Worm (Caenorhabditis elegans) whole organism, L3 larva: ENCODE measurements around the gene lntl-1.
A peak's percentile ranks its signal among the peaks of the same experiment; 100 is the strongest.

Experiments
- R02D3.7 ChIP-seq: fragments of 150-350 bp; optimal IDR thresholded peaks from 2 replicates; lab custom pipeline; 2014; ENCODE audit warnings: missing biosample characterization, missing genetic modification characterization
- aly-2 ChIP-seq: fragments of 150-350 bp; optimal IDR thresholded peaks from 2 replicates; lab custom pipeline; 2014; ENCODE audit warnings: missing biosample characterization, missing genetic modification characterization
- ama-1 ChIP-seq: fragments of 150-350 bp; optimal IDR thresholded peaks from 2 replicates; lab custom pipeline; 2018
- ceh-28 ChIP-seq: fragments of 150-350 bp; optimal IDR thresholded peaks from 2 replicates; lab custom pipeline; 2014; ENCODE audit warnings: missing biosample characterization, missing genetic modification reagents, missing genetic modification characterization
- ceh-82 ChIP-seq: fragments of 150-350 bp; optimal IDR thresholded peaks from 2 replicates; lab custom pipeline; 2014; ENCODE audit warnings: missing biosample characterization, missing genetic modification characterization
- daf-12 ChIP-seq: fragments of 150-350 bp; optimal IDR thresholded peaks from 2 replicates; lab custom pipeline; 2014; ENCODE audit warnings: missing biosample characterization, missing genetic modification reagents, missing genetic modification characterization
- egl-5 ChIP-seq: fragments of 150-350 bp; optimal IDR thresholded peaks from 2 replicates; lab custom pipeline; 2017; ENCODE audit warnings: missing biosample characterization, missing genetic modification reagents, missing genetic modification characterization, inconsistent platforms
- elt-1 ChIP-seq: fragments of 150-350 bp; optimal IDR thresholded peaks from 2 replicates; lab custom pipeline; 2014; ENCODE audit warnings: missing biosample characterization, missing genetic modification characterization
- elt-2 ChIP-seq: sonication (generic microtip); optimal IDR thresholded peaks from 2 replicates; lab custom pipeline; 2016; ENCODE audit warnings: missing genetic modification reagents, mild to moderate bottlenecking, missing genetic modification characterization, missing compliant biosample characterization
- elt-3 ChIP-seq, 3 experiments: fragments of 150-350 bp in 1 of 3; sonication (generic microtip) in 2 of 3; optimal IDR thresholded peaks; 2 replicates in 2 of 3; 4 replicates in 1 of 3; lab custom pipeline; 2014 to 2017; ENCODE audit warnings: missing biosample characterization in 3 of 3, missing genetic modification characterization in 3 of 3
- fkh-10 ChIP-seq: sonication (generic microtip); optimal IDR thresholded peaks from 2 replicates; lab custom pipeline; 2017; ENCODE audit warnings: missing biosample characterization, missing genetic modification reagents, missing genetic modification characterization
- fkh-2 ChIP-seq: fragments of 150-350 bp; optimal IDR thresholded peaks from 2 replicates; lab custom pipeline; 2014; ENCODE audit warnings: missing biosample characterization, missing genetic modification reagents, missing genetic modification characterization
- fos-1 ChIP-seq: fragments of 150-350 bp; optimal IDR thresholded peaks from 2 replicates; lab custom pipeline; 2014; ENCODE audit warnings: missing biosample characterization, missing genetic modification characterization
- hmg-11 ChIP-seq: sonication (generic microtip); optimal IDR thresholded peaks from 2 replicates; lab custom pipeline; 2016; ENCODE audit warnings: missing genetic modification characterization, missing compliant biosample characterization
- jun-1 ChIP-seq: fragments of 150-350 bp; optimal IDR thresholded peaks from 2 replicates; lab custom pipeline; 2014; ENCODE audit warnings: missing biosample characterization, missing genetic modification reagents, missing genetic modification characterization
- lin-15B ChIP-seq: fragments of 150-350 bp; optimal IDR thresholded peaks from 2 replicates; lab custom pipeline; 2014; ENCODE audit warnings: missing biosample characterization, missing genetic modification characterization
- lin-39 ChIP-seq: fragments of 150-350 bp; optimal IDR thresholded peaks from 2 replicates; lab custom pipeline; 2018; ENCODE audit warnings: missing biosample characterization, missing genetic modification reagents, missing genetic modification characterization
- mdl-1 ChIP-seq: fragments of 150-350 bp; optimal IDR thresholded peaks from 2 replicates; lab custom pipeline; 2014; ENCODE audit warnings: missing biosample characterization, missing genetic modification characterization
- mml-1 ChIP-seq: fragments of 150-350 bp; sonication (generic microtip); optimal IDR thresholded peaks from 3 replicates; lab custom pipeline; 2014; ENCODE audit warnings: missing biosample characterization, missing genetic modification characterization
- nfya-1 ChIP-seq: sonication (generic microtip); optimal IDR thresholded peaks from 2 replicates; lab custom pipeline; 2017; ENCODE audit warnings: missing genetic modification characterization, mild to moderate bottlenecking, missing compliant biosample characterization, antibody characterized with exemption, moderate library complexity; ENCODE audit not compliant: insufficient read depth
- nhr-11 ChIP-seq: fragments of 150-350 bp; optimal IDR thresholded peaks from 2 replicates; lab custom pipeline; 2014; ENCODE audit warnings: missing biosample characterization, missing genetic modification characterization
- nhr-12 ChIP-seq: fragments of 150-350 bp; optimal IDR thresholded peaks from 2 replicates; lab custom pipeline; 2014; ENCODE audit warnings: missing biosample characterization, missing genetic modification characterization
- nhr-23 ChIP-seq: fragments of 150-350 bp; optimal IDR thresholded peaks from 2 replicates; lab custom pipeline; 2014; ENCODE audit warnings: missing biosample characterization, missing genetic modification reagents, missing genetic modification characterization
- nhr-237 ChIP-seq: fragments of 150-350 bp; optimal IDR thresholded peaks from 2 replicates; lab custom pipeline; 2014; ENCODE audit warnings: missing biosample characterization, missing genetic modification characterization
- nhr-25 ChIP-seq: sonication (generic microtip); optimal IDR thresholded peaks from 2 replicates; lab custom pipeline; 2017; ENCODE audit warnings: missing biosample characterization, missing genetic modification characterization
- nhr-28 ChIP-seq: fragments of 150-350 bp; optimal IDR thresholded peaks from 2 replicates; lab custom pipeline; 2014; ENCODE audit warnings: missing biosample characterization, missing genetic modification characterization
- nhr-43 ChIP-seq: sonication (generic microtip); optimal IDR thresholded peaks from 2 replicates; lab custom pipeline; 2016; ENCODE audit warnings: mild to moderate bottlenecking, missing genetic modification characterization, missing compliant biosample characterization; ENCODE audit not compliant: poor library complexity, severe bottlenecking
- nhr-76 ChIP-seq: fragments of 150-350 bp; sonication (generic microtip); optimal IDR thresholded peaks from 5 replicates; lab custom pipeline; 2014; ENCODE audit warnings: missing biosample characterization, missing genetic modification characterization
- pha-4 ChIP-seq: fragments of 150-350 bp; optimal IDR thresholded peaks from 2 replicates; lab custom pipeline; 2014; ENCODE audit warnings: missing biosample characterization, missing genetic modification reagents, missing genetic modification characterization
- pqm-1 ChIP-seq: fragments of 150-350 bp; optimal IDR thresholded peaks from 2 replicates; lab custom pipeline; 2017; ENCODE audit warnings: missing biosample characterization, missing genetic modification characterization, inconsistent platforms
- snpc-4 ChIP-seq: fragments of 150-350 bp; optimal IDR thresholded peaks from 2 replicates; lab custom pipeline; 2014; ENCODE audit warnings: missing biosample characterization, missing genetic modification characterization
- unc-39 ChIP-seq: sonication (generic microtip); optimal IDR thresholded peaks from 4 replicates; lab custom pipeline; 2017; ENCODE audit warnings: missing biosample characterization, missing genetic modification characterization
- unc-62 ChIP-seq: fragments of 150-350 bp; sonication (generic microtip); optimal IDR thresholded peaks from 4 replicates; lab custom pipeline; 2014; ENCODE audit warnings: missing biosample characterization, missing genetic modification reagents, missing genetic modification characterization
- zag-1 ChIP-seq: fragments of 150-350 bp; optimal IDR thresholded peaks from 2 replicates; lab custom pipeline; 2014; ENCODE audit warnings: missing biosample characterization, missing genetic modification characterization
- ztf-4 ChIP-seq: fragments of 150-350 bp; optimal IDR thresholded peaks from 2 replicates; lab custom pipeline; 2014; ENCODE audit warnings: missing biosample characterization, missing genetic modification characterization

Gene lntl-1

ce11 chrIV:5839178-5839577 is 32.3 kb upstream of the lntl-1 start, which contains the start of gene C06E7.2:
C06E7.2 (plus strand) TSS chrIV:5839478.
- no peak for TF ChIP-seq nhr-28
- no peak for TF ChIP-seq ztf-4
- no peak for TF ChIP-seq zag-1 (tag; lab: Kevin White, UChicago)

ce11 chrIV:5834182-5834581 is 27.3 kb upstream of the lntl-1 start:
- peak; percentile 30 for TF ChIP-seq egl-5 (tag; lab: Kevin White, UChicago)
- TF ChIP-seq ama-1 (lab: Kevin White, UChicago): no peak
- no peak for TF ChIP-seq mml-1
- TF ChIP-seq unc-62 (GFP tag; lab: Kevin White, UChicago): peak; percentile 16
- TF ChIP-seq lin-15B (tag; lab: Kevin White, UChicago): no peak
- TF ChIP-seq, all 47 proteins: peak for 2

ce11 chrIV:5832801-5833200 is 25.9 kb upstream of the lntl-1 start:
- TF ChIP-seq unc-39 (no peak), nhr-237 (tag; lab: Kevin White, UChicago) (no peak), nhr-23 (tag; lab: Kevin White, UChicago) (no peak), daf-12 (no peak)

DNA sequence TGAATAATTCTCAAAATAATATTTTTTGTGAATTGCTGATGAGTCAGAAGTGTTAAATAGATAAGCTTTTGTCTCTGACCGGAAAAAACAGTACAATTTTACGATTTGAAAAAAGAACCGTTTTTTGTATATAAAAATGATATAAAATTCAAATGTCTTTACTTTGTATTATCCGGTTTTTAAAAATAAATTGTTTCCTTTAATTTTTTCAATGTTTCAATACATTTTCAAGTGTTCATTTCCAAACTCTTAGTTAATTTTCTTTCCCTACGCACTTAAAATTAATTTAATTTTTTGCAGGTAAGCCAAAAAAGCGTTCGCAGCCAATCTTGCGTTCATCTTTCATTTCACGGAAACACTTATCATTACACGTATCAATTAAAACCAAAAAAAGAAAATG is 17.6 kb upstream of the lntl-1 start, which contains the start of gene egal-1:
Gene egal-1 (plus strand): TSS at position 301 of the 400 bp plus-strand sequence.
- TF ChIP-seq snpc-4 (tag; lab: Kevin White, UChicago): no peak
- no peak for TF ChIP-seq daf-12
- TF ChIP-seq elt-1 (tag; lab: Kevin White, UChicago): no peak
- no peak for TF ChIP-seq fos-1 (tag; lab: Kevin White, UChicago)
- TF ChIP-seq nhr-28: no peak

- TF ChIP-seq nhr-28 (no peak), ceh-82 (tag; lab: Kevin White, UChicago) (no peak), nhr-12 (tag; lab: Kevin White, UChicago) (no peak), elt-2 (peak; percentile 6), hmg-11 (tag; lab: Kevin White, UChicago) (peak; percentile 29), unc-62 (GFP tag; lab: Kevin White, UChicago) (no peak), pqm-1 (peak; percentile 55), lin-39 (tag; lab: Kevin White, UChicago) (no peak), fkh-2 (no peak), R02D3.7 (tag; lab: Kevin White, UChicago) (no peak), zag-1 (tag; lab: Kevin White, UChicago) (no peak), pha-4 (tag; lab: Kevin White, UChicago) (peak; percentile 98)
Measured at ce11 chrIV:5821997-5822396, 15.1 kb upstream of the lntl-1 start.

DNA sequence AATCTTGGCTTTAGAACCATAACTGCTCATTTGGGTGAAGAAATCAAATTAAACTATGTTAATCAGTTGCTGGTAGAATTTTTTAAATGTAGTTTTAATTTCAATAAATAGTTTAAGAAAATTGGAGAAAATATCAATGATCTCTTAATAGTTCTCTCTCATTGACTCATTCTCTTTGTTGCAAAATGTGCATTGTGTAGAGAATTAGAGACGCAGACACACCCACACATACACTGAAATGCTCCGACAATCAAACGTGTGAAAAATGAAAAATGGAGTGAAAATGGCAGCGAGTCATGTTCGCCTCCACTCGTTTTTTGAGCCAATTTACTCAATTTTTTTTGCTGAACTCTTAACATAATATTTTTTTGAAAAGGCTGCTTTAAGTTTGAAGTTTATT is 14.1 kb upstream of the lntl-1 start:
- TF ChIP-seq elt-2: peak; percentile 4
- TF ChIP-seq pha-4 (tag; lab: Kevin White, UChicago): peak; percentile 37
- TF ChIP-seq nfya-1 (tag; lab: Kevin White, UChicago): peak; percentile 22
- TF ChIP-seq nhr-76 (tag; lab: Kevin White, UChicago): no peak
- TF ChIP-seq pqm-1: peak; percentile 40

DNA sequence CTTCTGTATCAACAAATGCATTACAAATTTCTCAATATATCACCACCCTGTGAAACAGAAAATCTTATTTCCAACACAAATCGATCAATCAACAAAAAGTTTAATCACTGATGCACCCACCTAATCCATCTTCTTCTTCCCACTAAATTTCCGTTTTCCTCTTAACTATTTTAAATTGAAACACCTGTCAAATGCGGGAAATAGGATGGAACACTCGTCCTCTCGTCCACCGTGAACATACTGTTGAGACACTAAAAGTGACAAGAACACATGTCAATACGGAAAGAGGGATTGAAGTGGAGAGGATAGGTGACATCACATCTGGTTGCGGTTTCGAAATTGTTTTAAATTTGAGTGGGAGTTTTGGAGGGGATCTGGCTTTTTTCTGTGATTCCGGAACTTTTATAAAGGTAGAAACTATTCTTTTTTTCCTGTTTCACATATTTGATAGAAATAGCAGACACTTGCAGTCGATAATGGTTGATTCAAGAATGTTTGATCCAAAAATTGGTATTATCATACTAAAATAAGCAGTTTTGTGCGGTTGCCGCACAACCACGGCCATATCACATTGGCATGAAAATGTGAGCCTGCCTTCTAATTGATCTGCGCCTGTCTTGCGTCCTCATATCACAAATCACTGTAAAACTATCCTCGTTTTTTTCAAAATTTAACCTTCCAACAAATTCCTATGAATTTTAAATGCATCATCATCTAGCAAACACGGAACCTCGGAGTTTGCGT is 13.3 kb upstream of the lntl-1 start:
- TF ChIP-seq nhr-43 (tag; lab: Kevin White, UChicago) (no peak), pha-4 (tag; lab: Kevin White, UChicago) (peak; percentile 16)

DNA sequence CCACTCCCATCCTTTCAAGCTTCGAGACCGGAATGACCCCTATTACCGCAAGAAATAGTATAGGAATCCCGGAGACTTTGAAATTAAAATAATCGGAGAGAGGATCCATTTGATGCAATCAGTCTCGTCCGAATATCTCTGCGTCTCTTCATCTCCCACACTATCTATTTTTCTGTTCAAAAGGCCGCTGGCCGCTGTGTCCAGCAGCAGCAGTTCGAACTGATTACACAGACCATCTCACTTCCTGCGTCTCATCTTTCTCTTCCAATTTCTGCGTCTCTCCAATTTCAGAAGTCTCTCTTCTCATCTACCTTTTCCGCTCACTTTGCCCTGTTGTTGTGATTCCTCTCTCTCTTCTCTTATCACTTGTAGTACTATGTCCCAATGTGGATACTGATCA is 10.6 kb upstream of the lntl-1 start:
- peak; percentile 80 for TF ChIP-seq pqm-1
- TF ChIP-seq elt-2: peak; percentile 80
- peak; percentile 79 for TF ChIP-seq pha-4 (tag; lab: Kevin White, UChicago)
- TF ChIP-seq nhr-23 (tag; lab: Kevin White, UChicago): peak; percentile 84
- TF ChIP-seq R02D3.7 (tag; lab: Kevin White, UChicago): peak; percentile 54
- TF ChIP-seq mdl-1: no peak
- TF ChIP-seq lin-39 (tag; lab: Kevin White, UChicago): peak; percentile 34
- no peak for TF ChIP-seq fkh-10 (GFP tag; lab: Kevin White, UChicago)
- peak; percentile 16 for TF ChIP-seq elt-1 (tag; lab: Kevin White, UChicago)
- TF ChIP-seq egl-5 (tag; lab: Kevin White, UChicago): peak; percentile 48
- peak; percentile 59 for TF ChIP-seq jun-1 (tag; lab: Kevin White, UChicago)
- TF ChIP-seq aly-2 (tag; lab: Kevin White, UChicago): no peak
- peak; percentile 76 for TF ChIP-seq nhr-43 (tag; lab: Kevin White, UChicago)
- no peak for TF ChIP-seq ztf-4
- peak; percentile 63 for TF ChIP-seq nhr-25 (tag; lab: Kevin White, UChicago)
- peak; percentile 54 for TF ChIP-seq hmg-11 (tag; lab: Kevin White, UChicago)
- TF ChIP-seq elt-3 (tag; optimal IDR thresholded peaks at IDR 0.05; lab: Kevin White, UChicago): peak in 2 of 3 experiments; percentile 8
- peak; percentile 56 for TF ChIP-seq nfya-1 (tag; lab: Kevin White, UChicago)
- TF ChIP-seq nhr-11 (tag; lab: Kevin White, UChicago): no peak
- peak; percentile 56 for TF ChIP-seq ceh-28 (tag; lab: Kevin White, UChicago)
- TF ChIP-seq lin-15B (tag; lab: Kevin White, UChicago): peak; percentile 18
